Worm (Caenorhabditis elegans): ENCODE data around the gene gei-6.

gei-6 gene

ce11 chrV:7230847-7231246 lies at the start of gene gei-6, which contains the start of gene krr-1:
Gene gei-6, minus strand, starts transcription at chrV:7230848.
Gene krr-1, plus strand, starts transcription at chrV:7231190.
- TF ChIP-seq swsn-7 (tag; optimal IDR thresholded peaks at IDR 0.05) (peak; percentile 49), ces-1 (GFP tag; optimal IDR thresholded peaks at IDR 0.05) (no peak), C04F5.9 (tag; optimal IDR thresholded peaks at IDR 0.05) (no peak), unc-98 (GFP tag; IDR thresholded peaks at IDR 0.05) (no peak), lin-14 (GFP tag; optimal IDR thresholded peaks at IDR 0.05) (no peak), xbp-1 (tag; optimal IDR thresholded peaks at IDR 0.05) (peak; percentile 43), nhr-77 (tag; optimal IDR thresholded peaks at IDR 0.05) (no peak), nhr-12 (tag; optimal IDR thresholded peaks at IDR 0.05) (no peak), nhr-85 (tag) (no peak), ceh-90 (tag; optimal IDR thresholded peaks at IDR 0.05) (no peak), egl-27 (tag; optimal IDR thresholded peaks at IDR 0.05) (no peak), unc-130 (tag; optimal IDR thresholded peaks at IDR 0.05) (peak; percentile 77), dsc-1 (tag; optimal IDR thresholded peaks at IDR 0.05) (peak; percentile 36), ceh-82 (tag; optimal IDR thresholded peaks at IDR 0.05) (peak; percentile 7 to 52 (median 26)), sup-37 (GFP tag; optimal IDR thresholded peaks at IDR 0.05) (no peak), ceh-88 (GFP tag; IDR thresholded peaks at IDR 0.05) (no peak), lsy-2 (tag; optimal IDR thresholded peaks at IDR 0.05) (peak; percentile 32 to 37), skn-1 (tag; optimal IDR thresholded peaks at IDR 0.05) (peak; percentile 63), elt-3 (tag; optimal IDR thresholded peaks at IDR 0.05) (peak in 1 of 6 experiments; percentile 57), ama-1 (optimal IDR thresholded peaks at IDR 0.05) (no peak), ztf-11 (tag; optimal IDR thresholded peaks at IDR 0.05) (peak in 1 of 2 experiments; percentile 5), F16B12.6 (tag; optimal IDR thresholded peaks at IDR 0.05) (no peak), fkh-8 (tag; optimal IDR thresholded peaks at IDR 0.05) (no peak), nhr-28 (tag; optimal IDR thresholded peaks at IDR 0.05) (no peak), dpl-1 (GFP tag; optimal IDR thresholded peaks at IDR 0.05) (peak; percentile 36 to 57 (median 52)), nhr-84 (tag; optimal IDR thresholded peaks at IDR 0.05) (no peak), fkh-4 (tag; optimal IDR thresholded peaks at IDR 0.05; ENCODE audit: borderline replicate concordance) (no peak), unc-30 (tag; optimal IDR thresholded peaks at IDR 0.05) (no peak), efl-1 (optimal IDR thresholded peaks at IDR 0.05) (peak; percentile 57 to 61), efl-1 (GFP tag; optimal IDR thresholded peaks at IDR 0.05 in 1 of 2) (peak; percentile 59 to 96), tbx-2 (tag; optimal IDR thresholded peaks at IDR 0.05) (peak; percentile 49), nhr-20 (tag; optimal IDR thresholded peaks at IDR 0.05) (peak; percentile 42), aly-2 (tag; optimal IDR thresholded peaks at IDR 0.05) (no peak), nhr-11 (tag; optimal IDR thresholded peaks at IDR 0.05) (no peak), lin-13 (GFP tag; optimal IDR thresholded peaks at IDR 0.05) (no peak), C16A3.4 (tag; optimal IDR thresholded peaks at IDR 0.05) (peak; percentile 59), nhr-19 (GFP tag; conservative IDR thresholded peaks at IDR 0.05) (peak; percentile 48), snu-23 (GFP tag; optimal IDR thresholded peaks at IDR 0.05) (peak; percentile 60), zip-4 (GFP tag; optimal IDR thresholded peaks at IDR 0.05) (no peak), hlh-4 (tag; optimal IDR thresholded peaks at IDR 0.05) (no peak), pqm-1 (tag; optimal IDR thresholded peaks at IDR 0.05) (no peak), mef-2 (tag; optimal IDR thresholded peaks at IDR 0.05) (no peak), elt-2 (tag; optimal IDR thresholded peaks at IDR 0.05) (no peak), hpl-2 (GFP tag; optimal IDR thresholded peaks at IDR 0.05) (no peak), hlh-17 (GFP tag; optimal IDR thresholded peaks at IDR 0.05; ENCODE audit: borderline replicate concordance) (no peak), pag-3 (tag; optimal IDR thresholded peaks at IDR 0.05; ENCODE audit: borderline replicate concordance, insufficient read depth) (no peak), vab-15 (tag; optimal IDR thresholded peaks at IDR 0.05) (no peak), efl-3 (GFP tag; optimal IDR thresholded peaks at IDR 0.05) (no peak), nhr-47 (tag; optimal IDR thresholded peaks at IDR 0.05) (peak; percentile 53), isw-1 (GFP tag; IDR thresholded peaks at IDR 0.05) (no peak), lin-39 (tag; optimal IDR thresholded peaks at IDR 0.05) (peak; percentile 18), nhr-71 (tag; optimal IDR thresholded peaks at IDR 0.05) (peak; percentile 60), pax-3 (tag; optimal IDR thresholded peaks at IDR 0.05) (no peak), aha-1 (tag; optimal IDR thresholded peaks at IDR 0.05) (no peak)
